Worm (Caenorhabditis elegans) whole organism, late embryonic: ENCODE results near the gene E02C12.8.

Experiments used
- C08G9.2 ChIP-seq: sonication (generic microtip); optimal IDR thresholded peaks from 2 replicates; lab custom pipeline; 2016; ENCODE audit warnings: mild to moderate bottlenecking, missing genetic modification characterization, moderate library complexity, missing compliant biosample characterization
- K09A11.1 ChIP-seq: sonication (generic microtip); optimal IDR thresholded peaks from 2 replicates; lab custom pipeline; 2017; ENCODE audit warnings: antibody characterized with exemption, mild to moderate bottlenecking, missing genetic modification characterization, missing compliant biosample characterization; ENCODE audit not compliant: insufficient read depth
- T23F11.4 ChIP-seq: fragments of 200-800 bp; sonication (Bioruptor generic); optimal IDR thresholded peaks from 2 replicates; lab custom pipeline; 2018; ENCODE audit warnings: mild to moderate bottlenecking, missing genetic modification characterization, missing compliant biosample characterization
- Y22D7AL.16 ChIP-seq: sonication (generic microtip); optimal IDR thresholded peaks from 2 replicates; lab custom pipeline; 2016; ENCODE audit warnings: missing genetic modification characterization, missing compliant biosample characterization
- ama-1 ChIP-seq: fragments of 150-350 bp; optimal IDR thresholded peaks from 2 replicates; lab custom pipeline; 2014
- ceh-14 ChIP-seq: sonication (generic microtip); optimal IDR thresholded peaks from 2 replicates; lab custom pipeline; 2016; ENCODE audit warnings: missing genotype, missing genetic modification characterization, missing compliant biosample characterization
- ceh-48 ChIP-seq: sonication (generic microtip); optimal IDR thresholded peaks from 2 replicates; lab custom pipeline; 2016; ENCODE audit warnings: missing genetic modification characterization, inconsistent platforms, missing compliant biosample characterization
- ceh-6 ChIP-seq: fragments of 200-800 bp; sonication (Bioruptor generic); optimal IDR thresholded peaks from 2 replicates; lab custom pipeline; 2018; ENCODE audit warnings: mild to moderate bottlenecking, missing genetic modification characterization, missing compliant biosample characterization
- che-1 ChIP-seq: sonication (generic microtip); optimal IDR thresholded peaks from 2 replicates; lab custom pipeline; 2016; ENCODE audit warnings: mild to moderate bottlenecking, missing genetic modification characterization, missing compliant biosample characterization
- elt-4 ChIP-seq: sonication (generic microtip); optimal IDR thresholded peaks from 2 replicates; lab custom pipeline; 2016; ENCODE audit warnings: missing genetic modification characterization, missing compliant biosample characterization
- ets-4 ChIP-seq: sonication (generic microtip); optimal IDR thresholded peaks from 2 replicates; lab custom pipeline; 2016; ENCODE audit warnings: missing genetic modification characterization, missing compliant biosample characterization
- eyg-1 ChIP-seq: sonication (generic microtip); optimal IDR thresholded peaks from 2 replicates; lab custom pipeline; 2016; ENCODE audit warnings: missing genotype, missing genetic modification characterization, missing compliant biosample characterization
- fax-1 ChIP-seq: sonication (generic microtip); optimal IDR thresholded peaks from 2 replicates; lab custom pipeline; 2016; ENCODE audit warnings: missing genotype, missing genetic modification characterization, missing compliant biosample characterization
- hlh-13 ChIP-seq: fragments of 200-800 bp; sonication (Bioruptor generic); optimal IDR thresholded peaks from 2 replicates; lab custom pipeline; 2018; ENCODE audit warnings: mild to moderate bottlenecking, missing genetic modification characterization, missing compliant biosample characterization
- hlh-30 ChIP-seq: sonication (generic microtip); optimal IDR thresholded peaks from 2 replicates; lab custom pipeline; 2017; ENCODE audit warnings: antibody characterized with exemption, missing genetic modification characterization, missing compliant biosample characterization; ENCODE audit not compliant: insufficient read depth
- hlh-8 ChIP-seq: sonication (generic microtip); optimal IDR thresholded peaks from 2 replicates; lab custom pipeline; 2016; ENCODE audit warnings: missing genotype, missing genetic modification characterization, missing compliant biosample characterization
- lim-6 ChIP-seq: sonication (generic microtip); optimal IDR thresholded peaks from 2 replicates; lab custom pipeline; 2016; ENCODE audit warnings: missing genetic modification characterization, missing compliant biosample characterization
- madf-2 ChIP-seq: sonication (generic microtip); optimal IDR thresholded peaks from 2 replicates; lab custom pipeline; 2017; ENCODE audit warnings: missing genetic modification characterization, missing compliant biosample characterization
- mec-3 ChIP-seq: sonication (generic microtip); optimal IDR thresholded peaks from 2 replicates; lab custom pipeline; 2016; ENCODE audit warnings: borderline replicate concordance, missing genetic modification characterization, missing compliant biosample characterization
- nhr-11 ChIP-seq: fragments of 150-350 bp; optimal IDR thresholded peaks from 2 replicates; lab custom pipeline; 2014; ENCODE audit warnings: missing biosample characterization, missing genetic modification characterization
- nhr-232 ChIP-seq: sonication (generic microtip); optimal IDR thresholded peaks from 2 replicates; lab custom pipeline; 2016; ENCODE audit warnings: missing genetic modification characterization, missing compliant biosample characterization
- npax-4 ChIP-seq: sonication (generic microtip); optimal IDR thresholded peaks from 2 replicates; lab custom pipeline; 2016; ENCODE audit warnings: missing genetic modification characterization, missing compliant biosample characterization
- pag-3 ChIP-seq: sonication (generic microtip); optimal IDR thresholded peaks from 2 replicates; lab custom pipeline; 2016; ENCODE audit warnings: missing compliant biosample characterization, missing genetic modification characterization, borderline replicate concordance
- pat-9 ChIP-seq: fragments of 200-800 bp; sonication (Bioruptor generic); optimal IDR thresholded peaks from 2 replicates; lab custom pipeline; 2018; ENCODE audit warnings: mild to moderate bottlenecking, missing genetic modification characterization, moderate library complexity, missing compliant biosample characterization
- pax-1 ChIP-seq: fragments of 150-350 bp; optimal IDR thresholded peaks from 2 replicates; lab custom pipeline; 2014; ENCODE audit warnings: missing biosample characterization, missing genetic modification characterization
- pqm-1 ChIP-seq: sonication (generic microtip); optimal IDR thresholded peaks from 2 replicates; lab custom pipeline; 2016; ENCODE audit warnings: missing genetic modification characterization, missing compliant biosample characterization
- rnt-1 ChIP-seq: sonication (generic microtip); optimal IDR thresholded peaks from 2 replicates; lab custom pipeline; 2016; ENCODE audit warnings: missing genetic modification characterization, missing compliant biosample characterization
- sox-4 ChIP-seq: sonication (generic microtip); optimal IDR thresholded peaks from 2 replicates; lab custom pipeline; 2017; ENCODE audit warnings: mild to moderate bottlenecking, missing genetic modification characterization, inconsistent platforms, missing compliant biosample characterization
- syd-9 ChIP-seq: sonication (generic microtip); optimal IDR thresholded peaks from 2 replicates; lab custom pipeline; 2016; ENCODE audit warnings: mild to moderate bottlenecking, missing genetic modification characterization, moderate library complexity, missing compliant biosample characterization
- tbx-7 ChIP-seq: sonication (generic microtip); optimal IDR thresholded peaks from 2 replicates; lab custom pipeline; 2016; ENCODE audit warnings: missing genotype, missing genetic modification characterization, missing compliant biosample characterization
- unc-55 ChIP-seq: sonication (generic microtip); optimal IDR thresholded peaks from 2 replicates; lab custom pipeline; 2017; ENCODE audit warnings: missing biosample characterization, missing genetic modification reagents, missing genetic modification characterization
- ztf-16 ChIP-seq: sonication (generic microtip); optimal IDR thresholded peaks from 2 replicates; lab custom pipeline; 2017; ENCODE audit warnings: missing genetic modification characterization, missing compliant biosample characterization

The E02C12.8 gene

DNA sequence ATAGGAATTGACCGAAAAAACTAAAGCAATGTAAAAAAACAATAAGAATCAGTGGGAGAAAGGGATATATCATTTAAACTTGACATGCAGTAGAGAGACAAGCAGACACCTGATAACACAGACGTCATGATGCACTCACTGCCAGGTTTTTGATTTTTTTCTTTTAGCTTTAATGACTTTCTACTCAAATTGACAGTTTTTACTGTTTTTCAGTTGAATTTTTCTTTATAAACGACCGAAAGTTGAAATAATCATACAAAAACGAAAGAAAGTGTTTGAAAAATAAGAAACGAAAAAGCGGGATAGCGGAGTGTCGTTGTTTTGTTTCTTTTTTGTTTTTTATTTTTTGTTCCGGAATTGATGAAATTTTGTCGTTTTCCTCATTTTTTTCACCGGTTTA is 39.2 kb downstream of the E02C12.8 start, which contains the start of gene ucp-4:
Gene ucp-4, plus strand, starts transcription at position 83 of the 400 bp plus-strand sequence.
- TF ChIP-seq ceh-14 (tag; lab: Kevin White, UChicago) (no peak), fax-1 (tag; lab: Kevin White, UChicago) (no peak), ztf-16 (no peak), C08G9.2 (tag; lab: Kevin White, UChicago) (no peak), pqm-1 (tag; lab: Kevin White, UChicago) (no peak), npax-4 (tag; lab: Kevin White, UChicago) (no peak), hlh-13 (no peak), ets-4 (tag; lab: Kevin White, UChicago) (no peak), Y22D7AL.16 (tag; lab: Kevin White, UChicago) (no peak)
- TF ChIP-seq, all 69 proteins: peak for 0

DNA sequence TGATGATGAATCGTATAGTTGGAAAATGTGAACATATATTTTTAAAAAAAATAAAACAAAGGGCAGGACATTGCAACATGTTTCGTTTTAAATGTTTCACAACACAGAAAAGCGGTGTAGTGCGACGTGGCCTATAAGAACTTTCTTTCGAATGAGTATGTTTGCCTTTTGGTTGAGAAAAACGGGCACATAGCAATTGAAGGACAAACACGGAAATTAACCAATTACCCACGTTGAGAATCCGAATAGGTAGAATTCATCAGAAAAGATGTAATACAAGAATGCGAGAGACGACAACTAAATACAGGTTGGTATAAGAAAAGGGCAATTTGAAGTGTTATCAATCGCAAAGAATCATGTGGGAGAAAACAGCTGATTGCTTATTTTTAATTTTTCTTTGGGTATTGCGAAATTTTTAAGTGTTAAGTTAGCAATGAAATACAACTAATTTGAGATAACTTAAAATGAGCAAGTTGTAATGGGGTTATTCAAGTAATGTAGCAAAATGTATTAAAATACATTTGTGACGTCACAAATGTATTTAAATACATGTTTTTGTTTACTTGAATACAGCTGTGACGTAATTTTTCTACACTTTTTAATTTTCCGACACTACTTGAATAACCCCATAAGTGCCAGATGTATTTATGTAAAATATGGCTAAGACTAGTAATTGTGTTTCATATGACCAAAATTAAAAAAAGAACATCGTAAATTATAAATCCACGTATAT is 39.9 kb downstream of the E02C12.8 start, which contains the start of gene acl-14:
Gene acl-14, minus strand, starts transcription at position 316 of the 733 bp plus-strand sequence.
- TF ChIP-seq hlh-30 (tag; lab: Kevin White, UChicago) (no peak), nhr-11 (tag; lab: Kevin White, UChicago) (no peak), hlh-8 (tag; lab: Kevin White, UChicago) (no peak), ceh-48 (no peak), pax-1 (tag; lab: Kevin White, UChicago) (no peak), T23F11.4 (GFP tag; lab: Kevin White, UChicago) (no peak), ceh-6 (GFP tag; lab: Kevin White, UChicago) (no peak), lim-6 (tag; lab: Kevin White, UChicago) (no peak)

DNA sequence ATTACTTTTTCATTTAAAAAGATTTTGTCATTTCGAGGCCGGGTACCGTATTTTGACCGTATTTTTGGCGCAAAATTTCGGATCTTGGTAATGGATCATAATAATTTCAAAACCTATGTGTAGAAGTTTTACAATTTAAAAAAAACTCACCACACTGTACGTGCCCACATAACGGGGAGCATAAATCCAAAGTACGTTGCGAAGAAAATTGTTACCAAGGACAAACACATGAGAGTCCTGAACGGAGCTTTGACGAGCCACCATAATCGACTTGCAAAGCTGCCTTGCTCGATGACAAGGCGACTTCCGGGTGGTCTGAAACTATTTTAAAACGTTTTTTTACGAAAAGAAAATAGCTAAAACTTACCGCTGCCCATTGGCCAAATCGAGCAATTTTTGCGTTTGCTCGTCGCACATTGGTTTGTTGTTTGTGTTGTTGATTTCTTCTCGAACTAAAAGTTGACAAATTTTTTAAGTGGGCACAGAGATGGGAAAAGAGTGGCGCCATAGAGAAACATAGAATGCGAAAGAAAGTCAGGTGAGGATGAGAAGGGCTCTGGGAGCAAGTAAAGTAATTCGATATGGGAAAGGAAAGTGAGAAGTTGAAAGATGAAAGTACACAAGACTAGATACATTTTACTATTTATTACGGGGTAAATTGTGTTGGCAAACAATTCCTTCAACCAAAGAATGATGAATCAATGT is 40.6 kb downstream of the E02C12.8 start:
- TF ChIP-seq pat-9 (tag; lab: Kevin White, UChicago) (no peak), T23F11.4 (GFP tag; lab: Kevin White, UChicago) (no peak), lim-6 (tag; lab: Kevin White, UChicago) (no peak), fax-1 (tag; lab: Kevin White, UChicago) (no peak), eyg-1 (tag; lab: Kevin White, UChicago) (no peak), ama-1 (lab: Kevin White, UChicago) (no peak), rnt-1 (tag; lab: Kevin White, UChicago) (no peak), mec-3 (no peak)

DNA sequence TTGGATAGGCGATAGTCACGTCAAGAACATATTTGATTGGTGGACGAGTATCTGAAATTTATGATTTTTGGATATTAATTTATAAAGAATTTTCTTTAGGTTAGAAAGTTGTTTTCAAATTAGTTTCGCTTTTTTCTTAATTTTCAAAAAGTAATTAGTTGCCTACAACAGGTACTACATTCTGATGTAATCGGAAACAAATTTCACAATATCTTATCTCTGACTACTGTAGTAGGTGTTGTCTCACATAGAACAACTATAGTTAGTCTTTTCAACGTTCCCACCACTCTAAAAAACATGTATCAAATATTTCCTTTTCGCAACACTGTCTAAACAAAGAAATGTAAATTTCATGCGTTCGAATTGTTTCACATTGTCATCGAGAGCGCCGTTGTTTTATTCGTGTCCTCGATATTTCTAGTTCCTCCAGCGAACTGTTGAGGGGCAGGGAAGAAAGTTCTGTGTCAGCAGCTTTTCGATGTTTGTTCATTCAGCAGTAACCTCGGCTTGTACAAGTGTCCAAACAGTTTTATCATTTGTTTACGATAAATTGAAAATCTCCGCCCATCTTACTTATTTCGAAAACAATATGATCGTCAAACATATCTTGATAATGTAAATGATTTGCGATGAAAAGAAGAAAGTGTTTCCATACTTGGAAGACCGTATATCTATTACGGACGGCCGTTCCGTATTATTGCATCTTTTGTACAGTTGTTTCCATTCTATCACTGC is 44.0 kb downstream of the E02C12.8 start:
- TF ChIP-seq nhr-232 (tag; lab: Kevin White, UChicago), result no peak
- TF ChIP-seq unc-55 (GFP tag; lab: Kevin White, UChicago), result no peak

DNA sequence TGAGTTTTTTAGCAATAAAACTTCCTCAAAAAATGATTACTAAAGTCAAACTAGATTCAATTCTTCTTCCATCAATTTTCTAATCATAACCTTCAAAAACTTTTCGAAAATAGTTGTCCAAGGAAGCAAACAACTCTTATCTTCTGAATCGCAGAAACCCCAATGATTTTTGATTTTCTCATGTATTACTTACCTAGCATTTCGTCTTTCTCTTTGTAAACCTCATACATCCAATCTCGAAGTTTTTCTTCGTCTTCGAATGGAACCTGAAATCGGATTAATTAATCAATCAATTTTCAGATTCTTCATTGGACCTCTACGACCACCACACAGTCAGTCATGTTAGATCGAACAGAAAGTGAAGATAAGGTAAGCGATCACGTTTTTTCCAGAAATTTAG is 44.7 kb downstream of the E02C12.8 start, which contains the start of gene K07B1.4:
Gene K07B1.4, plus strand, starts transcription at position 301 of the 400 bp plus-strand sequence.
- TF ChIP-seq elt-4, result no peak
- TF ChIP-seq sox-4 (tag; lab: Kevin White, UChicago), result no peak
- no peak for TF ChIP-seq madf-2
- no peak for TF ChIP-seq rnt-1 (tag; lab: Kevin White, UChicago)
- no peak for TF ChIP-seq mec-3
- no peak for TF ChIP-seq ceh-6 (GFP tag; lab: Kevin White, UChicago)
- TF ChIP-seq che-1, result no peak
- no peak for TF ChIP-seq hlh-30 (tag; lab: Kevin White, UChicago)
- TF ChIP-seq syd-9, result no peak
- TF ChIP-seq unc-55 (GFP tag; lab: Kevin White, UChicago), result no peak
- TF ChIP-seq tbx-7 (tag; lab: Kevin White, UChicago), result no peak
- no peak for TF ChIP-seq Y22D7AL.16 (tag; lab: Kevin White, UChicago)
- TF ChIP-seq pag-3 (tag; lab: Kevin White, UChicago), result no peak
- no peak for TF ChIP-seq K09A11.1 (tag; lab: Kevin White, UChicago)
